Fruit fly (Drosophila melanogaster) whole organism, embryonic: Measurements from ENCODE around the gene CG5254.

Experiments
- CG11560 ChIP-seq: fragments of 200-800 bp; sonication (Bioruptor generic); IDR thresholded peaks from 3 replicates; pipeline ENCODE4 v1.3.6; 2022; ENCODE audit warnings: missing biosample characterization, missing genetic modification characterization
- CG14860 ChIP-seq: fragments of 200-800 bp; sonication (Bioruptor generic); IDR thresholded peaks from 3 replicates; pipeline ENCODE4 v1.3.6; 2022; ENCODE audit warnings: missing biosample characterization, missing genetic modification characterization; ENCODE audit not compliant: partially characterized antibody
- CG1602 ChIP-seq: fragments of 200-800 bp; sonication (Bioruptor generic); optimal IDR thresholded peaks from 3 replicates; lab custom pipeline; 2016; ENCODE audit warnings: missing biosample characterization, missing genetic modification characterization
- CG17359 ChIP-seq: fragments of 200-800 bp; sonication (Bioruptor generic); optimal IDR thresholded peaks from 3 replicates; lab custom pipeline; 2018; ENCODE audit warnings: missing biosample characterization, mild to moderate bottlenecking, missing genetic modification characterization, moderate library complexity
- CG2875 ChIP-seq: fragments of 200-800 bp; sonication (Bioruptor generic); optimal IDR thresholded peaks from 2 replicates; lab custom pipeline; 2017; ENCODE audit warnings: missing biosample characterization, mild to moderate bottlenecking, missing genetic modification characterization, missing genetic modification reagents
- CG3847 ChIP-seq: fragments of 200-800 bp; sonication (Bioruptor generic); IDR thresholded peaks from 2 replicates; pipeline ENCODE4 v1.3.6; 2022; ENCODE audit warnings: missing biosample characterization, missing genetic modification characterization
- CG7786 ChIP-seq: fragments of 200-800 bp; sonication (Bioruptor generic); optimal IDR thresholded peaks from 2 replicates; lab custom pipeline; 2016; ENCODE audit warnings: missing biosample characterization, missing genetic modification characterization
- Rx ChIP-seq: fragments of 200-800 bp; sonication (Bioruptor generic); IDR thresholded peaks from 2 replicates; pipeline ENCODE4 v1.3.6; 2022; ENCODE audit warnings: missing biosample characterization, missing genetic modification characterization
- dan ChIP-seq: fragments of 200-800 bp; sonication (Bioruptor generic); IDR thresholded peaks from 2 replicates; pipeline ENCODE4 v1.3.6; 2022; ENCODE audit warnings: missing biosample characterization, missing genetic modification characterization
- kay ChIP-seq: fragments of 200-800 bp; sonication (Bioruptor generic); optimal IDR thresholded peaks from 2 replicates; lab custom pipeline; 2016; ENCODE audit warnings: missing biosample characterization, missing genetic modification characterization
- pita ChIP-seq: fragments of 200-800 bp; sonication (Bioruptor generic); optimal IDR thresholded peaks from 2 replicates; lab custom pipeline; 2017; ENCODE audit warnings: missing biosample characterization, mild to moderate bottlenecking, missing genetic modification characterization

DNA sequence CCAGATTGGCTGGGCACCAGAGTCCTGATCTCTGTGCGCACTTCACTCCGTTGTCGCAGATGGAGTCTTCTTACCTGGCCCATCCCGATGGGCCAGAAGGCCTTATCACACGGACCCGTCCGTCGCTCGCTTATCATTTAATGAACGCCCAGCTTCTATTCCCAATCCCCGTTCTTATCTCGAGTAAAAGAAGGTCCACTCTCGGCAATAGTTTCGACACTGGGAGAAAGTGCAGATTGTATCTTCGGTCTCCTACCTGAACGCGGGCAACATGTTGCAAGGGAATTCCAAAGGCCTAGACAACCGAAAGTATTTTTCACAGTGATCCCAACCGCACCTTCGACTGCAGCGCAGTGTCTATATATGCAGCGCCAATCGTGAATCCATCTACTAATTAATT is 15.9 kb downstream of the CG5254 start:
- no peak for TF ChIP-seq CG17359
- no peak for TF ChIP-seq CG14860 (GFP tag; lab: Robert Waterston, UW)
- TF ChIP-seq CG11560 (tag; lab: Robert Waterston, UW): no peak
- TF ChIP-seq pita (GFP tag; lab: Kevin White, UChicago): no peak
- no peak for TF ChIP-seq kay (GFP tag; lab: Kevin White, UChicago)
- TF ChIP-seq CG7786 (GFP tag; lab: Kevin White, UChicago): no peak
- TF ChIP-seq CG3847 (GFP tag; lab: Robert Waterston, UW): no peak
- no peak for TF ChIP-seq dan (GFP tag; lab: Robert Waterston, UW)
- no peak for TF ChIP-seq CG2875 (GFP tag; lab: Kevin White, UChicago)
- no peak for TF ChIP-seq Rx (GFP tag; lab: Robert Waterston, UW)
- TF ChIP-seq CG1602 (GFP tag; lab: Kevin White, UChicago): no peak
